Fruit fly (Drosophila melanogaster) whole organism, embryonic: ENCODE data around the gene ZIPIC.

Experiments used
- Antp ChIP-seq: fragments of 200-800 bp; sonication (Bioruptor generic); optimal IDR thresholded peaks from 3 replicates; lab custom pipeline; 2016; ENCODE audit warnings: missing biosample characterization, missing genetic modification characterization
- CG10979 ChIP-seq: fragments of 200-800 bp; sonication (Bioruptor generic); optimal IDR thresholded peaks from 2 replicates; lab custom pipeline; 2018; ENCODE audit warnings: missing biosample characterization, mild to moderate bottlenecking, missing genetic modification characterization, moderate library complexity
- CG12769 ChIP-seq: fragments of 200-800 bp; sonication (Bioruptor generic); optimal IDR thresholded peaks from 2 replicates; lab custom pipeline; 2019; ENCODE audit warnings: missing biosample characterization, mild to moderate bottlenecking, missing genetic modification characterization, moderate library complexity
- CG13123 ChIP-seq: fragments of 200-800 bp; sonication (Bioruptor generic); optimal IDR thresholded peaks from 2 replicates; lab custom pipeline; 2016; ENCODE audit warnings: missing biosample characterization, missing genetic modification characterization
- CG1602 ChIP-seq: fragments of 200-800 bp; sonication (Bioruptor generic); optimal IDR thresholded peaks from 3 replicates; lab custom pipeline; 2016; ENCODE audit warnings: missing biosample characterization, missing genetic modification characterization
- CG17186 ChIP-seq: fragments of 200-800 bp; sonication (Bioruptor generic); optimal IDR thresholded peaks from 3 replicates; lab custom pipeline; 2017; ENCODE audit warnings: missing biosample characterization, missing genetic modification reagents, missing genetic modification characterization
- CG17328 ChIP-seq: fragments of 200-800 bp; sonication (Bioruptor generic); IDR thresholded peaks from 2 replicates; pipeline ENCODE4 v1.3.6; 2022; ENCODE audit warnings: missing biosample characterization, missing genetic modification characterization
- CG17385 ChIP-seq: fragments of 200-800 bp; sonication (Bioruptor generic); optimal IDR thresholded peaks from 3 replicates; lab custom pipeline; 2018; ENCODE audit warnings: missing biosample characterization, mild to moderate bottlenecking, missing genetic modification characterization
- CG2712 ChIP-seq: fragments of 200-800 bp; optimal IDR thresholded peaks from 3 replicates; lab custom pipeline; 2019; ENCODE audit warnings: missing biosample characterization, mild to moderate bottlenecking, missing genetic modification characterization, moderate library complexity
- CG32767 ChIP-seq: fragments of 200-800 bp; sonication (Bioruptor generic); IDR thresholded peaks from 2 replicates; pipeline ENCODE4 v1.3.6; 2022; ENCODE audit warnings: missing biosample characterization, missing genetic modification characterization
- CG43689 ChIP-seq: fragments of 200-800 bp; sonication (Bioruptor generic); IDR thresholded peaks from 2 replicates; pipeline ENCODE4 v1.3.6; 2022; ENCODE audit warnings: missing biosample characterization, missing genetic modification characterization
- CG4820 ChIP-seq: fragments of 200-800 bp; sonication (Bioruptor generic); optimal IDR thresholded peaks from 3 replicates; lab custom pipeline; 2016; ENCODE audit warnings: missing biosample characterization, missing genetic modification characterization
- CG6683 ChIP-seq: fragments of 200-800 bp; sonication (Bioruptor generic); optimal IDR thresholded peaks from 2 replicates; lab custom pipeline; 2017; ENCODE audit warnings: missing biosample characterization, mild to moderate bottlenecking, missing genetic modification characterization, missing genetic modification reagents
- CG6813 ChIP-seq: fragments of 200-800 bp; sonication (Bioruptor generic); optimal IDR thresholded peaks from 2 replicates; lab custom pipeline; 2017; ENCODE audit warnings: missing biosample characterization, missing genetic modification characterization, mild to moderate bottlenecking, moderate library complexity, missing genetic modification reagents
- CG7839 ChIP-seq: fragments of 200-800 bp; sonication (Bioruptor generic); optimal IDR thresholded peaks from 3 replicates; lab custom pipeline; 2018; ENCODE audit warnings: missing biosample characterization, mild to moderate bottlenecking, missing genetic modification characterization, moderate library complexity
- CG9817 ChIP-seq: fragments of 200-800 bp; sonication (Bioruptor generic); optimal IDR thresholded peaks from 2 replicates; lab custom pipeline; 2018; ENCODE audit warnings: missing biosample characterization, mild to moderate bottlenecking, missing genetic modification characterization, moderate library complexity
- CG9876 ChIP-seq: fragments of 200-800 bp; sonication (Bioruptor generic); optimal IDR thresholded peaks from 2 replicates; lab custom pipeline; 2016; ENCODE audit warnings: missing biosample characterization, missing genetic modification characterization
- E2f1 ChIP-seq: fragments of 200-800 bp; sonication (Bioruptor generic); IDR thresholded peaks from 2 replicates; pipeline ENCODE4 v1.3.6; 2022; ENCODE audit warnings: missing biosample characterization, missing genetic modification characterization
- Ets65A ChIP-seq: fragments of 200-800 bp; sonication (Bioruptor generic); peaks from one replicate; lab custom pipeline; 2016; ENCODE audit warnings: missing biosample characterization, missing genetic modification characterization
- HLH4C ChIP-seq: fragments of 200-800 bp; sonication (Bioruptor generic); IDR thresholded peaks from 3 replicates; pipeline ENCODE4 v1.3.6; 2022; ENCODE audit warnings: missing biosample characterization, missing genetic modification characterization; ENCODE audit not compliant: partially characterized antibody
- Max ChIP-seq: fragments of 200-800 bp; sonication (Bioruptor generic); optimal IDR thresholded peaks from 2 replicates; lab custom pipeline; 2016; ENCODE audit warnings: missing biosample characterization, mild to moderate bottlenecking, missing genetic modification characterization
- Neu2 ChIP-seq: fragments of 200-800 bp; sonication (Bioruptor generic); optimal IDR thresholded peaks from 3 replicates; lab custom pipeline; 2016; ENCODE audit warnings: missing biosample characterization, missing genetic modification characterization, borderline replicate concordance
- Rfx ChIP-seq: fragments of 200-800 bp; sonication (Bioruptor generic); IDR thresholded peaks from 2 replicates; pipeline ENCODE4 v1.3.6; 2022; ENCODE audit warnings: missing biosample characterization, missing genetic modification characterization
- Spps ChIP-seq: fragments of 200-800 bp; sonication (Bioruptor generic); optimal IDR thresholded peaks from 2 replicates; lab custom pipeline; 2018; ENCODE audit warnings: missing biosample characterization, mild to moderate bottlenecking, missing genetic modification characterization
- Ssrp ChIP-seq: fragments of 200-800 bp; sonication (Bioruptor generic); optimal IDR thresholded peaks from 2 replicates; lab custom pipeline; 2018; ENCODE audit warnings: missing biosample characterization, mild to moderate bottlenecking, missing genetic modification characterization, moderate library complexity
- YL-1 ChIP-seq: fragments of 200-800 bp; sonication (Bioruptor generic); optimal IDR thresholded peaks from 3 replicates; lab custom pipeline; 2017; ENCODE audit warnings: missing biosample characterization, mild to moderate bottlenecking, missing genetic modification characterization
- aop ChIP-seq: fragments of 200-800 bp; sonication (Bioruptor generic); IDR thresholded peaks from 2 replicates; pipeline ENCODE4 v1.3.6; 2022; ENCODE audit warnings: missing biosample characterization, missing genetic modification characterization
- ato ChIP-seq: fragments of 200-800 bp; sonication (Bioruptor generic); IDR thresholded peaks from 2 replicates; pipeline ENCODE4 v1.3.6; 2022; ENCODE audit warnings: missing biosample characterization, missing genetic modification characterization; ENCODE audit not compliant: partially characterized antibody
- bab2 ChIP-seq: fragments of 200-800 bp; sonication (Bioruptor generic); optimal IDR thresholded peaks from 2 replicates; lab custom pipeline; 2016; ENCODE audit warnings: missing biosample characterization, missing genetic modification characterization
- bsh ChIP-seq, 2 experiments: fragments of 200-800 bp; sonication (Bioruptor generic); optimal IDR thresholded peaks; 2 replicates each; lab custom pipeline; 2017 to 2018; ENCODE audit warnings: mild to moderate bottlenecking in 2 of 2, missing biosample characterization in 2 of 2, missing genetic modification characterization in 2 of 2, moderate library complexity in 1 of 2
- dmrt99B ChIP-seq: fragments of 200-800 bp; sonication (Bioruptor generic); optimal IDR thresholded peaks from 2 replicates; lab custom pipeline; 2018; ENCODE audit warnings: missing biosample characterization, mild to moderate bottlenecking, missing genetic modification characterization, moderate library complexity
- fd102C ChIP-seq: fragments of 200-800 bp; sonication (Bioruptor generic); optimal IDR thresholded peaks from 2 replicates; lab custom pipeline; 2018; ENCODE audit warnings: missing biosample characterization, mild to moderate bottlenecking, missing genetic modification characterization, moderate library complexity
- fd3F ChIP-seq: fragments of 200-800 bp; sonication (Bioruptor generic); optimal IDR thresholded peaks from 2 replicates; lab custom pipeline; 2018; ENCODE audit warnings: missing biosample characterization, mild to moderate bottlenecking, missing genetic modification characterization, moderate library complexity
- fru ChIP-seq: fragments of >200 bp; optimal IDR thresholded peaks from 2 replicates; lab custom pipeline; 2017
- ind ChIP-seq: fragments of 200-800 bp; sonication (Bioruptor generic); optimal IDR thresholded peaks from 3 replicates; lab custom pipeline; 2016; ENCODE audit warnings: missing biosample characterization, missing genetic modification characterization
- inv ChIP-seq: fragments of 200-800 bp; sonication (Bioruptor generic); IDR thresholded peaks from 2 replicates; pipeline ENCODE4 v1.3.6; 2022; ENCODE audit warnings: missing biosample characterization, missing genetic modification characterization; ENCODE audit not compliant: partially characterized antibody
- kni ChIP-seq: fragments of 200-800 bp; sonication (Bioruptor generic); optimal IDR thresholded peaks from 3 replicates; lab custom pipeline; 2017; ENCODE audit warnings: mild to moderate bottlenecking, missing biosample characterization, missing genetic modification reagents, missing genetic modification characterization
- nerfin-2 ChIP-seq: fragments of 200-800 bp; sonication (Bioruptor generic); IDR thresholded peaks from 2 replicates; pipeline ENCODE4 v1.3.6; 2022; ENCODE audit warnings: missing biosample characterization, missing genetic modification characterization; ENCODE audit not compliant: partially characterized antibody
- nmo ChIP-seq: fragments of 200-800 bp; sonication (Bioruptor generic); optimal IDR thresholded peaks from 2 replicates; lab custom pipeline; 2018; ENCODE audit warnings: missing biosample characterization, mild to moderate bottlenecking, missing genetic modification characterization, moderate library complexity
- odd ChIP-seq: fragments of 200-800 bp; sonication (Bioruptor generic); optimal IDR thresholded peaks from 2 replicates; lab custom pipeline; 2017; ENCODE audit warnings: missing biosample characterization, mild to moderate bottlenecking, missing genetic modification characterization
- p53 ChIP-seq: fragments of 200-800 bp; sonication (Bioruptor generic); optimal IDR thresholded peaks from 2 replicates; lab custom pipeline; 2016; ENCODE audit warnings: missing biosample characterization, missing genetic modification characterization
- pho ChIP-seq: fragments of 200-800 bp; sonication (Bioruptor generic); optimal IDR thresholded peaks from 2 replicates; lab custom pipeline; 2016; ENCODE audit warnings: missing biosample characterization, missing genetic modification characterization
- ranshi ChIP-seq: fragments of 200-800 bp; sonication (Bioruptor generic); IDR thresholded peaks from 2 replicates; pipeline ENCODE4 v1.3.6; 2022; ENCODE audit warnings: missing biosample characterization, missing genetic modification characterization
- repo ChIP-seq: fragments of 200-800 bp; sonication (Bioruptor generic); optimal IDR thresholded peaks from 2 replicates; lab custom pipeline; 2016; ENCODE audit warnings: missing biosample characterization, missing genetic modification characterization
- schlank ChIP-seq: fragments of 200-800 bp; sonication (Bioruptor generic); optimal IDR thresholded peaks from 2 replicates; lab custom pipeline; 2018; ENCODE audit warnings: missing biosample characterization, mild to moderate bottlenecking, missing genetic modification characterization
- sisA ChIP-seq: fragments of 200-800 bp; sonication (Bioruptor generic); IDR thresholded peaks from 2 replicates; pipeline ENCODE4 v1.3.6; 2022; ENCODE audit warnings: missing biosample characterization, missing genetic modification characterization
- sob ChIP-seq: fragments of 200-800 bp; sonication (Bioruptor generic); IDR thresholded peaks from 2 replicates; pipeline ENCODE4 v1.3.6; 2022; ENCODE audit warnings: missing biosample characterization, missing genetic modification characterization
- tio ChIP-seq: fragments of 200-800 bp; sonication (Bioruptor generic); optimal IDR thresholded peaks from 2 replicates; lab custom pipeline; 2017; ENCODE audit warnings: missing biosample characterization, missing genetic modification characterization, inconsistent platforms
- unpg ChIP-seq: fragments of 200-800 bp; sonication (Bioruptor generic); optimal IDR thresholded peaks from 3 replicates; lab custom pipeline; 2018; ENCODE audit warnings: missing biosample characterization, mild to moderate bottlenecking, missing genetic modification characterization, moderate library complexity
- yki ChIP-seq: fragments of >200 bp; optimal IDR thresholded peaks from 3 replicates; lab custom pipeline; 2018

ZIPIC gene

dm6 chr3R:29997607-29998236, 38.9 kb downstream of the ZIPIC start, which contains the start of the genes CG15525 and CG11504 (continued):
- TF ChIP-seq E2f1 (peak; percentile 56), inv (GFP tag; lab: Robert Waterston, UW) (peak; percentile 87), CG6683 (GFP tag; lab: Kevin White, UChicago) (no peak), ind (GFP tag; lab: Kevin White, UChicago) (peak; percentile 67), bab2 (peak; percentile 37), Ets65A (GFP tag; lab: Kevin White, UChicago) (peak; percentile 96), pho (GFP tag; lab: Kevin White, UChicago) (peak; percentile 49), Antp (GFP tag; lab: Kevin White, UChicago) (peak; percentile 32), CG6813 (GFP tag; lab: Kevin White, UChicago) (no peak), CG17186 (GFP tag; lab: Kevin White, UChicago) (peak; percentile 71), aop (GFP tag; lab: Robert Waterston, UW) (no peak), bsh (GFP tag; optimal IDR thresholded peaks at IDR 0.05; lab: Kevin White, UChicago) (peak in 1 of 2 experiments; percentile 44), Neu2 (GFP tag; lab: Kevin White, UChicago) (no peak), CG9817 (peak; percentile 22), sob (GFP tag; lab: Robert Waterston, UW) (peak; percentile 67), repo (no peak), ato (GFP tag; lab: Robert Waterston, UW) (peak; percentile 71; the same call in 1 of the 2 replicates), fd3F (GFP tag; lab: Kevin White, UChicago) (peak; percentile 10), CG2712 (tag; lab: Kevin White, UChicago) (no peak), CG4820 (GFP tag; lab: Kevin White, UChicago) (peak; percentile 37), CG10979 (peak; percentile 22), p53 (GFP tag; lab: Kevin White, UChicago) (no peak), kni (GFP tag; lab: Kevin White, UChicago) (no peak), schlank (tag; lab: Kevin White, UChicago) (no peak), CG43689 (GFP tag; lab: Robert Waterston, UW) (no peak), tio (GFP tag; lab: Kevin White, UChicago) (no peak), CG17328 (GFP tag; lab: Robert Waterston, UW) (peak; percentile 51; the same call in 1 of the 2 replicates), Spps (peak; percentile 46), yki (lab: Kevin White, UChicago) (no peak), odd (no peak), unpg (GFP tag; lab: Kevin White, UChicago) (no peak), nerfin-2 (GFP tag; lab: Robert Waterston, UW) (peak; percentile 86), CG7839 (tag; lab: Kevin White, UChicago) (no peak), Max (peak; percentile 49), fru (no peak), dmrt99B (tag; lab: Kevin White, UChicago) (no peak), CG9876 (no peak), nmo (GFP tag; lab: Kevin White, UChicago) (peak; percentile 62), CG32767 (GFP tag; lab: Robert Waterston, UW) (peak; percentile 92), CG17385 (GFP tag; lab: Kevin White, UChicago) (peak; percentile 92), Ssrp (tag; lab: Kevin White, UChicago) (peak; percentile 29), CG13123 (GFP tag; lab: Kevin White, UChicago) (peak; percentile 5), HLH4C (GFP tag; lab: Robert Waterston, UW) (peak; percentile 91), sisA (peak; percentile 80), Rfx (GFP tag; lab: Robert Waterston, UW) (peak; percentile 72), CG12769 (no peak), CG1602 (peak; percentile 52), YL-1 (GFP tag; lab: Kevin White, UChicago) (peak; percentile 79), ranshi (GFP tag; lab: Robert Waterston, UW) (peak; percentile 58), fd102C (GFP tag; lab: Kevin White, UChicago) (no peak)
